Fruit fly (Drosophila melanogaster): ENCODE measurements around the gene CG4757.

DNA sequence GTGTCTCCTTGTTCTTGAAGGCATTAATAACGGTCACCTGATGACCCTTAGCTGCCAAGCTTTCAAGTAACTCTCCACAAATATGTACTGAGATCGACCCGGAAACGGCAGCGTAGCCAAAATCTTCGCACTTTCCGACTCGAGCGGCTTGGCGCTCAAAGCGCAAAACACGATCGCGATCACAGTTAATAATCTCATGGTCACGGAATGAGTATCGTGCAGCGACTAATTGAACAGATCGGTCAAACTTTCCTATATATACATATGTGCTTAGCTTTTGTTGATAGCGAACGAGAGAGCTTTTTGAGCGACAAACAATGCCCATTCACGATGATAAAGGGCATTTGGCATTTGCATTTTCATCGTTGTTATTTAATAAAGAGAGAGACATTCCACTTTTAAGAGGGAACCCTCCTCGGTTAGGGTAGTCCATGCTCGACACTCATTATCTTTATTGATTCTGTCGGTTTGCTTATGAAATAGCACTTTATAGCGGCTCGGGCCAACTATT is 32.8 kb upstream of the CG4757 start, which contains the start of gene Ugt35C1:
- TF ChIP-seq N (GFP tag; optimal IDR thresholded peaks at IDR 0.05), result no peak
- no peak for TF ChIP-seq HLH106 (tag; optimal IDR thresholded peaks at IDR 0.05)
